Worm (Caenorhabditis elegans): ENCODE measurements around the gene Y57G11C.5.
A peak's percentile ranks its signal among the peaks of the same experiment; 100 is the strongest.

The Y57G11C.5 gene

ce11 chrIV:14793900-14794624, 28.8 kb upstream of the Y57G11C.5 start:
- peak; percentile 48 to 57 for TF ChIP-seq efl-1 (optimal IDR thresholded peaks at IDR 0.05)
- TF ChIP-seq efl-1 (GFP tag; optimal IDR thresholded peaks at IDR 0.05 in 1 of 2): peak in 1 of 2 experiments; percentile 81
- peak; percentile 14 for TF ChIP-seq rnt-1 (tag; optimal IDR thresholded peaks at IDR 0.05)
- no peak for TF ChIP-seq aha-1 (tag; optimal IDR thresholded peaks at IDR 0.05)
- no peak for TF ChIP-seq lir-3 (tag; optimal IDR thresholded peaks at IDR 0.05; ENCODE audit: poor library complexity)
- TF ChIP-seq nhr-47 (tag; optimal IDR thresholded peaks at IDR 0.05): peak; percentile 65
- no peak for TF ChIP-seq fos-1 (tag; optimal IDR thresholded peaks at IDR 0.05)
- TF ChIP-seq lsy-2 (tag; optimal IDR thresholded peaks at IDR 0.05): peak; percentile 33 to 46
- no peak for TF ChIP-seq efl-3 (GFP tag; optimal IDR thresholded peaks at IDR 0.05)
- TF ChIP-seq ceh-82 (tag; optimal IDR thresholded peaks at IDR 0.05): peak; percentile 50 to 69 (median 54)
- no peak for TF ChIP-seq lin-39 (tag; optimal IDR thresholded peaks at IDR 0.05)
- no peak for TF ChIP-seq sup-37 (GFP tag; optimal IDR thresholded peaks at IDR 0.05)
- peak; percentile 37 for TF ChIP-seq skn-1 (tag; optimal IDR thresholded peaks at IDR 0.05)
- TF ChIP-seq nhr-76 (tag; optimal IDR thresholded peaks at IDR 0.05): no peak
- no peak for TF ChIP-seq unc-62 (GFP tag; optimal IDR thresholded peaks at IDR 0.05)
- peak; percentile 8 for TF ChIP-seq unc-130 (tag; optimal IDR thresholded peaks at IDR 0.05)
- TF ChIP-seq aly-2 (tag; optimal IDR thresholded peaks at IDR 0.05): no peak
- peak in 1 of 2 experiments; percentile 9 for TF ChIP-seq ztf-11 (tag; optimal IDR thresholded peaks at IDR 0.05)
- TF ChIP-seq alr-1 (tag; optimal IDR thresholded peaks at IDR 0.05; ENCODE audit: borderline replicate concordance): no peak
- TF ChIP-seq swsn-7 (tag; optimal IDR thresholded peaks at IDR 0.05): peak; percentile 64
- TF ChIP-seq hpl-2 (GFP tag; optimal IDR thresholded peaks at IDR 0.05): no peak
- TF ChIP-seq elt-2 (tag; optimal IDR thresholded peaks at IDR 0.05): no peak
- no peak for TF ChIP-seq hlh-17 (GFP tag; optimal IDR thresholded peaks at IDR 0.05; ENCODE audit: borderline replicate concordance)
- peak; percentile 65 for TF ChIP-seq mep-1 (tag; optimal IDR thresholded peaks at IDR 0.05)
- peak; percentile 38 to 52 for TF ChIP-seq lin-35 (GFP tag; optimal IDR thresholded peaks at IDR 0.05)
- TF ChIP-seq ceh-8 (GFP tag; optimal IDR thresholded peaks at IDR 0.05): no peak
- TF ChIP-seq nhr-84 (tag; optimal IDR thresholded peaks at IDR 0.05): no peak
- peak; percentile 53 for TF ChIP-seq C16A3.4 (tag; optimal IDR thresholded peaks at IDR 0.05)
- no peak for TF ChIP-seq pax-3 (tag; optimal IDR thresholded peaks at IDR 0.05)
- peak; percentile 15; the same call in 1 of the 2 replicates for TF ChIP-seq nhr-19 (GFP tag; conservative IDR thresholded peaks at IDR 0.05)
- TF ChIP-seq ceh-90 (tag; optimal IDR thresholded peaks at IDR 0.05): no peak
- peak; percentile 54 for TF ChIP-seq fkh-10 (GFP tag; optimal IDR thresholded peaks at IDR 0.05)
- peak; percentile 55 for TF ChIP-seq xbp-1 (tag; optimal IDR thresholded peaks at IDR 0.05)
- no peak for TF ChIP-seq unc-30 (tag; optimal IDR thresholded peaks at IDR 0.05)
- peak in 1 of 2 experiments; percentile 84 for TF ChIP-seq mdl-1 (tag; optimal IDR thresholded peaks at IDR 0.05)
- TF ChIP-seq C34B4.2 (tag; optimal IDR thresholded peaks at IDR 0.05): no peak
- TF ChIP-seq zip-4 (GFP tag; optimal IDR thresholded peaks at IDR 0.05): no peak
- TF ChIP-seq zag-1 (tag; optimal IDR thresholded peaks at IDR 0.05): no peak
- peak; percentile 49 for TF ChIP-seq unc-86 (tag; optimal IDR thresholded peaks at IDR 0.05)
- no peak for TF ChIP-seq mab-9 (GFP tag; IDR thresholded peaks at IDR 0.05)
- TF ChIP-seq sox-4 (tag; optimal IDR thresholded peaks at IDR 0.05): no peak
- no peak for TF ChIP-seq unc-98 (GFP tag; IDR thresholded peaks at IDR 0.05)
- no peak for TF ChIP-seq snpc-4 (tag; optimal IDR thresholded peaks at IDR 0.05)
- TF ChIP-seq tbx-2 (tag; optimal IDR thresholded peaks at IDR 0.05): peak; percentile 56
- peak; percentile 46 for TF ChIP-seq nhr-20 (tag; optimal IDR thresholded peaks at IDR 0.05)
- TF ChIP-seq jun-1 (tag; optimal IDR thresholded peaks at IDR 0.05): peak; percentile 38
- no peak for TF ChIP-seq ceh-88 (GFP tag; IDR thresholded peaks at IDR 0.05)
- no peak for TF ChIP-seq Y116A8C.19 (tag; optimal IDR thresholded peaks at IDR 0.05; ENCODE audit: borderline replicate concordance)
- peak; percentile 100 for TF ChIP-seq blmp-1 (tag; optimal IDR thresholded peaks at IDR 0.05)
- no peak for TF ChIP-seq vab-15 (tag; optimal IDR thresholded peaks at IDR 0.05)
- peak in 1 of 6 experiments; percentile 63 for TF ChIP-seq elt-3 (tag; optimal IDR thresholded peaks at IDR 0.05)
- TF ChIP-seq nhr-11 (tag; optimal IDR thresholded peaks at IDR 0.05): no peak
